Worm (Caenorhabditis elegans): ENCODE results near the gene slcf-1.

DNA sequence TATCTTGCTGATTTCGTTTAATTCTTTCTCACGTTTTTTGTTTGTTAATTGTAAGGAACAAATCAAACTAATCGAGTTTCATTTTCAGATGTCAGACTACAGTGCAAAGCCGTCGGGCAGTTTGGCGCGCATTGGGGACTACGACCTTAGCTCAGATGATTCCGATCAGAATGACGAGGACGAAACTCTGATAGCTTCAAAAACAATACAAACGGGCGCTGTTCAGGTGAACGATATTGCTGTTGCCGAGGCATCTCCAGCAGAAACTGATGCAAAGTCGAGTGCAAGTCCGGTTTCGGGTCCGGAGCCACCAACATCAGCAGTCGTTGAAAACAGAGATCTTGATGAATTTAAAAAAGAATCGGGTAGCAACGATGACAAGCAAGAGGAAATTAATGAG is 40.1 kb downstream of the slcf-1 start, which contains the start of gene bet-2:
- no peak for TF ChIP-seq him-1 (tag; optimal IDR thresholded peaks at IDR 0.05)
- TF ChIP-seq dao-5 (tag; optimal IDR thresholded peaks at IDR 0.05) = no peak
- no peak for TF ChIP-seq W03F9.2 (tag; optimal IDR thresholded peaks at IDR 0.05)

Data from whole organism, L4/young adult.